Fruit fly (Drosophila melanogaster): ENCODE results near the gene mAChR-B.

DNA sequence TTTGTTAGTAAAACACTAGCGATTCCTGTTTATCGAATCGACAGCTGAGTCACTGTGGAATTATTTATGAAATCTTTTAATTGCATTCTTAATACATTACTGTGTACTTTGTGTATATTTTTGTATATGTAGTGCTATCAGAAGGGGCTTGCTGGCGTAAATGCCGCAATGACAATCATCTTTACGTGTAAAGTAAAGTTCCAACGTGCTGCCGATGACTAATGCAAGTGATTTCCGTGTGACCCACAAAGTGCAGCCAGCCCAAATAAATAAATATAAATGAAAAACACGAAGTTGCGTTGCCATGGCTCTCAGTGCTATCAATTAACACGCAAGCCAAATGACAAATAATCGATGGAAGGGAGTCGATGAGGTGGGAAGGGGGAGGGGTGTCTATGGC lies 50.7 kb downstream of the mAChR-B start:
- TF ChIP-seq usp (GFP tag; optimal IDR thresholded peaks at IDR 0.05) (no peak), foxo (GFP tag; optimal IDR thresholded peaks at IDR 0.05) (no peak), dl (GFP tag; optimal IDR thresholded peaks at IDR 0.05; ENCODE audit: insufficient read depth in 1 of 2, partially characterized antibody in 2 of 2) (no peak), pan (optimal IDR thresholded peaks at IDR 0.05) (no peak), dmrt93B (GFP tag; optimal IDR thresholded peaks at IDR 0.05) (no peak), tai (GFP tag; optimal IDR thresholded peaks at IDR 0.05) (no peak), Dif (GFP tag; optimal IDR thresholded peaks at IDR 0.05; ENCODE audit: partially characterized antibody) (no peak), HLH106 (tag; optimal IDR thresholded peaks at IDR 0.05) (no peak), rgr (GFP tag; optimal IDR thresholded peaks at IDR 0.05) (no peak), Rel (GFP tag; optimal IDR thresholded peaks at IDR 0.05) (no peak), Rel (tag; optimal IDR thresholded peaks at IDR 0.05) (no peak), fru (GFP tag; optimal IDR thresholded peaks at IDR 0.05) (no peak)

Measured in whole organism, wandering third instar larva.